Worm (Caenorhabditis elegans) whole organism, early embryonic: Measurements from ENCODE around the gene R02D5.8.

Experiments used
- B0310.2 ChIP-seq: sonication (generic microtip); optimal IDR thresholded peaks from 2 replicates; lab custom pipeline; 2016; ENCODE audit warnings: mild to moderate bottlenecking, missing genetic modification characterization, missing compliant biosample characterization
- F13C5.2 ChIP-seq: sonication (generic microtip); optimal IDR thresholded peaks from 2 replicates; lab custom pipeline; 2017; ENCODE audit warnings: mild to moderate bottlenecking, missing genetic modification characterization, inconsistent platforms, missing compliant biosample characterization
- aly-1 ChIP-seq: sonication (generic microtip); optimal IDR thresholded peaks from 2 replicates; lab custom pipeline; 2016; ENCODE audit warnings: missing genetic modification characterization, missing compliant biosample characterization
- ama-1 ChIP-seq: fragments of 150-350 bp; optimal IDR thresholded peaks from 2 replicates; lab custom pipeline; 2014
- ceh-13 ChIP-seq: fragments of 200-800 bp; sonication (Bioruptor generic); optimal IDR thresholded peaks from 2 replicates; lab custom pipeline; 2018; ENCODE audit warnings: mild to moderate bottlenecking, missing genetic modification characterization, missing compliant biosample characterization
- ceh-36 ChIP-seq: sonication (generic microtip); optimal IDR thresholded peaks from 2 replicates; lab custom pipeline; 2016; ENCODE audit warnings: missing genetic modification characterization, inconsistent platforms, missing compliant biosample characterization
- ets-7 ChIP-seq: sonication (generic microtip); optimal IDR thresholded peaks from 2 replicates; lab custom pipeline; 2016; ENCODE audit warnings: missing genotype, missing genetic modification characterization, missing compliant biosample characterization
- flt-1 ChIP-seq: fragments of 200-800 bp; sonication (Bioruptor generic); IDR thresholded peaks from 2 replicates; pipeline ENCODE4 v1.3.6; 2022; ENCODE audit warnings: missing genetic modification characterization, missing compliant biosample characterization
- hmbx-1 ChIP-seq: sonication (generic microtip); optimal IDR thresholded peaks from 2 replicates; lab custom pipeline; 2016; ENCODE audit warnings: mild to moderate bottlenecking, missing genetic modification characterization, missing compliant biosample characterization
- hmg-4 ChIP-seq: fragments of 200-800 bp; sonication (Bioruptor generic); optimal IDR thresholded peaks from 2 replicates; lab custom pipeline; 2018; ENCODE audit warnings: mild to moderate bottlenecking, missing genetic modification characterization, missing compliant biosample characterization
- hnd-1 ChIP-seq: sonication (generic microtip); optimal IDR thresholded peaks from 2 replicates; lab custom pipeline; 2016; ENCODE audit warnings: missing genetic modification characterization, missing compliant biosample characterization
- pes-1 ChIP-seq: fragments of 200-800 bp; sonication (Bioruptor generic); IDR thresholded peaks from 2 replicates; pipeline ENCODE4 v1.3.6; 2022; ENCODE audit warnings: missing genetic modification reagents, missing genetic modification characterization, missing compliant biosample characterization
- scrt-1 ChIP-seq: fragments of 200-800 bp; sonication (Bioruptor generic); IDR thresholded peaks from 2 replicates; pipeline ENCODE4 v1.3.6; 2022; ENCODE audit warnings: missing genetic modification characterization, missing compliant biosample characterization
- sea-1 ChIP-seq: fragments of 200-800 bp; sonication (Bioruptor generic); conservative IDR thresholded peaks from 2 replicates; pipeline ENCODE4 v1.3.6; 2022; ENCODE audit warnings: missing genetic modification characterization, missing compliant biosample characterization
- tbx-11 ChIP-seq: fragments of 200-800 bp; sonication (Bioruptor generic); IDR thresholded peaks from 2 replicates; pipeline ENCODE4 v1.3.6; 2022; ENCODE audit warnings: missing genetic modification characterization, missing compliant biosample characterization
- tbx-37 ChIP-seq: fragments of 200-800 bp; sonication (Bioruptor generic); conservative IDR thresholded peaks from 2 replicates; pipeline ENCODE4 v1.3.6; 2022; ENCODE audit warnings: missing genetic modification reagents, missing genetic modification characterization, missing compliant biosample characterization
- tra-4 ChIP-seq: sonication (generic microtip); optimal IDR thresholded peaks from 2 replicates; lab custom pipeline; 2017; ENCODE audit warnings: missing genetic modification characterization, missing compliant biosample characterization

R02D5.8 gene

ce11 chrV:14472229-14472628, 46.9 kb downstream of the R02D5.8 start, which contains the start of gene clec-227:
TSS of gene clec-227 (plus strand) at chrV:14472529.
- TF ChIP-seq hnd-1 (tag; lab: Kevin White, UChicago): no peak
- no peak for TF ChIP-seq ets-7 (tag; lab: Kevin White, UChicago)
- no peak for TF ChIP-seq ama-1 (lab: Kevin White, UChicago)
- TF ChIP-seq scrt-1 (GFP tag; lab: Robert Waterston, UW): no peak
- no peak for TF ChIP-seq tra-4 (tag; lab: Kevin White, UChicago)
- TF ChIP-seq ceh-36 (tag; lab: Kevin White, UChicago): no peak
- TF ChIP-seq flt-1: no peak
- no peak for TF ChIP-seq tbx-37 (GFP tag; lab: Robert Waterston, UW)
- no peak for TF ChIP-seq aly-1 (tag; lab: Kevin White, UChicago)
- no peak for TF ChIP-seq pes-1
- TF ChIP-seq tbx-11 (GFP tag; lab: Robert Waterston, UW): no peak
- no peak for TF ChIP-seq ceh-13
- no peak for TF ChIP-seq hmg-4 (GFP tag; lab: Kevin White, UChicago)
- TF ChIP-seq B0310.2: no peak
- no peak for TF ChIP-seq hmbx-1 (tag; lab: Kevin White, UChicago)
- no peak for TF ChIP-seq sea-1 (GFP tag; lab: Robert Waterston, UW)
- TF ChIP-seq F13C5.2: no peak

- TF ChIP-seq sea-1 (GFP tag; lab: Robert Waterston, UW): no peak
- TF ChIP-seq F13C5.2: no peak
- TF ChIP-seq flt-1: no peak
These were observed 50.2 kb downstream of the R02D5.8 start, which contains the start of gene clec-57 for ce11 chrV:14468931-14469330. TSS of gene clec-57 (plus strand) at chrV:14469231.
